Fruit fly (Drosophila melanogaster) whole organism, wandering third instar larva: ENCODE results near the gene CG5079.

Experiments used
- HLH106 ChIP-seq: fragments of 200-800 bp; optimal IDR thresholded peaks from 3 replicates; lab custom pipeline; 2019; ENCODE audit warnings: missing biosample characterization, mild to moderate bottlenecking, missing genetic modification characterization, moderate library complexity
- Myc ChIP-seq: fragments of >200 bp; optimal IDR thresholded peaks from 2 replicates; lab custom pipeline; 2017
- dl ChIP-seq, 2 experiments: fragments of 175-275, 200-275 bp in 1 of 2; fragments of 200-275 bp in 1 of 2; sonication (Bioruptor generic); optimal IDR thresholded peaks; lab custom pipeline; 2018; ENCODE audit warnings: mild to moderate bottlenecking in 2 of 2, missing biosample characterization in 2 of 2, missing genetic modification characterization in 2 of 2, moderate library complexity in 2 of 2; ENCODE audit not compliant: partially characterized antibody in 2 of 2, insufficient read depth in 1 of 2
- dmrt93B ChIP-seq: fragments of 200-800 bp; sonication (Bioruptor generic); optimal IDR thresholded peaks from 2 replicates; lab custom pipeline; 2018; ENCODE audit warnings: missing biosample characterization, mild to moderate bottlenecking, missing genetic modification characterization
- fru ChIP-seq: fragments of 200-800 bp; sonication (Bioruptor generic); optimal IDR thresholded peaks from 3 replicates; lab custom pipeline; 2016; ENCODE audit warnings: missing biosample characterization, mild to moderate bottlenecking, missing genetic modification characterization
- woc ChIP-seq: sonication (Bioruptor generic); optimal IDR thresholded peaks from 2 replicates; lab custom pipeline; 2016; ENCODE audit warnings: missing biosample characterization, mild to moderate bottlenecking, missing genetic modification characterization

- TF ChIP-seq HLH106 (no peak), dmrt93B (GFP tag; lab: Kevin White, UChicago) (no peak), Myc (lab: Kevin White, UChicago) (no peak), woc (GFP tag; lab: Kevin White, UChicago) (no peak), fru (GFP tag; lab: Kevin White, UChicago) (no peak), dl (GFP tag; optimal IDR thresholded peaks at IDR 0.05; lab: Kevin White, UChicago; ENCODE audit: insufficient read depth in 1 of 2, partially characterized antibody in 2 of 2) (no peak)
Measured at dm6 chr3R:25591500-25591899, 22.0 kb upstream of the CG5079 start.
